Fruit fly (Drosophila melanogaster): ENCODE data around the gene Myt1.

Myt1 gene

DNA sequence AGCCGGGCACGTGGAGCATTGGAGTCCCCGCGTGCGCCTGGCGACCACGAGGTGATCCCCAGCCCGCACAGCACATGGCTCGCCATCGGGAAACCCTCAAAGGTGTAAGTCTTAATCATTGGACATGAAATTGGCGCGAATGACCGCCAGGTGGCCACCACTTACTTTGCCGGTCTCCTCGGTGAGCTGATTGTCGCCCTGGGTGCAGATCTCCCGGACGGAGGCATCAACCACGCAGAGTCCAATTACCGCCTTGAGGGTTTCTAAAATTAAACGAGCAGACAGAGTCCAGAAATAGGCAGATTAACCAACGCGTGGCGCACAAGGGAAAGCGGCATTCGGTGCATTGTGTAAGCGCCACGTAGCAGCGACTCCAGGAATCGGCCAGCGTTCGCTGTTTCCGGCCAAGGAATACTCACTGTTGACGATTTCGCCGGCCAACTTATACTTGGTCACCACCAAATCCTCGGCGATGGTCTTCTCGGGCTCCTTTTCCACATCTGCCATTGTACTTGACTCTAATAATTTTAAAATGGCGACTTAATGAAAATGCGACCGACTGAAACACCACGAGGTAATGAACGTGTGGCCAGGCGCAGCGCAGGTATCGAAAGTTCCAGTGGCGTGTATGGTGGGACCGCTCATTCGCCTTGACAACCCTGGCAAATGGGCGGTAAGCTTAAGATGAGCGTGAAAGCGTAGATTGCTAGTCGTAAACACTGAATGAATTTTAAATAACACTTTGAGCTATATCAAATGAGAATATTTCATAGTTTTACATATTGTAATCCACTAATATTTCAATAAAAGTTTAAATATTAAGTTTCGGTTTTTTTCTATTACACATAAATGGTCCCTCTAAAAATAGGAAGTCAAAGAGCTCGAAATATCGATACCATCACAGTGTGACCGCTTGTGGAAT is 14.2 kb downstream of the Myt1 start, which contains the start of gene CG10576 (continued):
- TF ChIP-seq lov (optimal IDR thresholded peaks at IDR 0.05) (no peak), lov (GFP tag; IDR thresholded peaks at IDR 0.05) (no peak), gsb (GFP tag; IDR thresholded peaks at IDR 0.05) (no peak), Blimp-1 (GFP tag; optimal IDR thresholded peaks at IDR 0.05) (no peak), HLH4C (GFP tag; IDR thresholded peaks at IDR 0.05; ENCODE audit: partially characterized antibody) (0 out of 3 replicates have a peak, but pooled peaks have one; percentile 36), bsh (GFP tag; optimal IDR thresholded peaks at IDR 0.05) (no peak), CG1603 (tag; optimal IDR thresholded peaks at IDR 0.05) (no peak), CoRest (tag; optimal IDR thresholded peaks at IDR 0.05) (no peak), ems (GFP tag; optimal IDR thresholded peaks at IDR 0.05) (no peak), CG33557 (GFP tag; optimal IDR thresholded peaks at IDR 0.05) (peak; percentile 13), CG32532 (GFP tag; IDR thresholded peaks at IDR 0.05) (0 out of 2 replicates have a peak, but pooled peaks have one; percentile 26), bigmax (GFP tag; optimal IDR thresholded peaks at IDR 0.05) (no peak), CG7556 (GFP tag; optimal IDR thresholded peaks at IDR 0.05) (no peak), ranshi (GFP tag; IDR thresholded peaks at IDR 0.05) (no peak), CG10147 (GFP tag; optimal IDR thresholded peaks at IDR 0.05) (no peak), slbo (GFP tag; IDR thresholded peaks at IDR 0.05) (0 out of 2 replicates have a peak, but pooled peaks have one; percentile 16), btn (GFP tag; optimal IDR thresholded peaks at IDR 0.05) (no peak), Dad (GFP tag; optimal IDR thresholded peaks at IDR 0.05) (peak; percentile 6), ro (GFP tag; IDR thresholded peaks at IDR 0.05) (no peak), twi (tag; optimal IDR thresholded peaks at IDR 0.05) (peak; percentile 23), CG16815 (GFP tag; optimal IDR thresholded peaks at IDR 0.05) (no peak), CG34376 (GFP tag; optimal IDR thresholded peaks at IDR 0.05) (no peak), CG8765 (GFP tag; IDR thresholded peaks at IDR 0.05) (no peak), CG18262 (tag; optimal IDR thresholded peaks at IDR 0.05) (no peak), ttk (GFP tag; IDR thresholded peaks at IDR 0.05) (no peak), CG10543 (GFP tag; optimal IDR thresholded peaks at IDR 0.05) (no peak), eyg (GFP tag; optimal IDR thresholded peaks at IDR 0.05) (no peak), pros (GFP tag; optimal IDR thresholded peaks at IDR 0.05) (no peak), CG3847 (GFP tag; IDR thresholded peaks at IDR 0.05) (peak; percentile 53), stc (GFP tag; IDR thresholded peaks at IDR 0.05) (peak; percentile 31; the same call in 1 of the 2 replicates), cato (GFP tag; optimal IDR thresholded peaks at IDR 0.05; ENCODE audit: borderline replicate concordance) (no peak), Stat92E (GFP tag; optimal IDR thresholded peaks at IDR 0.05) (no peak), Bgb (GFP tag; IDR thresholded peaks at IDR 0.05; ENCODE audit: partially characterized antibody) (no peak; the same call in 1 of the 2 replicates), CG8388 (GFP tag; optimal IDR thresholded peaks at IDR 0.05) (no peak), CG17612 (GFP tag; IDR thresholded peaks at IDR 0.05) (no peak), ssp (GFP tag; IDR thresholded peaks at IDR 0.05) (no peak), CG10366 (GFP tag; IDR thresholded peaks at IDR 0.05) (no peak), CG11695 (GFP tag; IDR thresholded peaks at IDR 0.05) (no peak), knrl (GFP tag; IDR thresholded peaks at IDR 0.05; ENCODE audit: partially characterized antibody) (peak; percentile 79), Hey (tag; optimal IDR thresholded peaks at IDR 0.05) (no peak), CG16863 (GFP tag; optimal IDR thresholded peaks at IDR 0.05) (peak; percentile 36), fd102C (GFP tag; optimal IDR thresholded peaks at IDR 0.05) (no peak), ham (GFP tag; IDR thresholded peaks at IDR 0.05) (no peak), HHEX (GFP tag; optimal IDR thresholded peaks at IDR 0.05) (no peak), bab2 (GFP tag; optimal IDR thresholded peaks at IDR 0.05) (no peak), CG7928 (GFP tag; optimal IDR thresholded peaks at IDR 0.05) (no peak), lmd (GFP tag; IDR thresholded peaks at IDR 0.05) (no peak), grau (tag; optimal IDR thresholded peaks at IDR 0.05) (no peak)

All from whole organism, embryonic.